Worm (Caenorhabditis elegans) whole organism, L3 larva: Measurements from ENCODE around the gene F56C3.7.

Experiments
- egl-5 ChIP-seq: fragments of 150-350 bp; optimal IDR thresholded peaks from 2 replicates; lab custom pipeline; 2017; ENCODE audit warnings: missing biosample characterization, missing genetic modification reagents, missing genetic modification characterization, inconsistent platforms
- nfya-1 ChIP-seq: sonication (generic microtip); optimal IDR thresholded peaks from 2 replicates; lab custom pipeline; 2017; ENCODE audit warnings: missing genetic modification characterization, mild to moderate bottlenecking, missing compliant biosample characterization, antibody characterized with exemption, moderate library complexity; ENCODE audit not compliant: insufficient read depth
- nhr-11 ChIP-seq: fragments of 150-350 bp; optimal IDR thresholded peaks from 2 replicates; lab custom pipeline; 2014; ENCODE audit warnings: missing biosample characterization, missing genetic modification characterization
- nhr-237 ChIP-seq: fragments of 150-350 bp; optimal IDR thresholded peaks from 2 replicates; lab custom pipeline; 2014; ENCODE audit warnings: missing biosample characterization, missing genetic modification characterization
- snpc-4 ChIP-seq: fragments of 150-350 bp; optimal IDR thresholded peaks from 2 replicates; lab custom pipeline; 2014; ENCODE audit warnings: missing biosample characterization, missing genetic modification characterization

Gene F56C3.7

DNA sequence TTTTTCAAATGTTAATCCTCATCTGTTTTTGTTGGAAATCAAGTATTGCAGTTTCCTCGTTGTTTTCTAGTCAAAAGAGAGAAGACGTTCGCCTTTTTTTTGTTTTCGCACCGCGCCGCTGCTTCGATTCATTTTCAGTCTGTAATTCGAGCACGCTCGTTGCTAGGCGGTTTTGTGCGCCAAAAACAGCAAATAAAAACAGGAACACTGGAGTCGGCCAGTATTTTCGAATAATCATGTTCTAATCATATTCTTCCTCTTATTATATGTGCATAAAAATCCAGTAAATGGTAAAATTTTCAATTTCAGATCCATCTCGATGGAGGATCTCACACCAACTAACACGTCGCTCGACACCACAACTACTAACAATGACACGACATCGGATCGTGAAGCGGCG lies 49.5 kb downstream of the F56C3.7 start, which contains the start of gene pdk-1:
Gene pdk-1, plus strand, starts transcription at position 301 of the 400 bp plus-strand sequence.
- TF ChIP-seq snpc-4 (tag; lab: Kevin White, UChicago) (no peak), nhr-11 (no peak), nfya-1 (tag; lab: Kevin White, UChicago) (no peak), egl-5 (tag; lab: Kevin White, UChicago) (no peak), nhr-237 (tag; lab: Kevin White, UChicago) (no peak)
